Fruit fly (Drosophila melanogaster) whole organism, embryonic: ENCODE results near the gene ScpX.

Source experiments
- Awh ChIP-seq: fragments of 200-800 bp; sonication (Bioruptor generic); IDR thresholded peaks from 2 replicates; pipeline ENCODE4, ENCODE4 v1.3.6; 2022; ENCODE audit warnings: missing biosample characterization, missing genetic modification characterization
- BEAF-32 ChIP-seq: fragments of 200-800 bp; sonication (Bioruptor generic); optimal IDR thresholded peaks from 3 replicates; lab custom pipeline; 2017; ENCODE audit warnings: missing biosample characterization, missing genetic modification characterization, mild to moderate bottlenecking, moderate library complexity, missing genetic modification reagents
- CG10147 ChIP-seq: fragments of 200-800 bp; sonication (Bioruptor generic); optimal IDR thresholded peaks from 2 replicates; lab custom pipeline; 2019; ENCODE audit warnings: missing biosample characterization, mild to moderate bottlenecking, missing genetic modification characterization, moderate library complexity
- CG17359 ChIP-seq: fragments of 200-800 bp; sonication (Bioruptor generic); optimal IDR thresholded peaks from 3 replicates; lab custom pipeline; 2018; ENCODE audit warnings: missing biosample characterization, mild to moderate bottlenecking, missing genetic modification characterization, moderate library complexity
- CG17568 ChIP-seq: fragments of 200-800 bp; sonication (Bioruptor generic); optimal IDR thresholded peaks from 2 replicates; lab custom pipeline; 2018; ENCODE audit warnings: missing biosample characterization, mild to moderate bottlenecking, missing genetic modification characterization, moderate library complexity
- CG17829 ChIP-seq: fragments of 200-800 bp; optimal IDR thresholded peaks from 2 replicates; lab custom pipeline; 2019; ENCODE audit warnings: missing biosample characterization, mild to moderate bottlenecking, missing genetic modification characterization, moderate library complexity
- CG17912 ChIP-seq: fragments of 200-800 bp; sonication (Bioruptor generic); optimal IDR thresholded peaks from 2 replicates; lab custom pipeline; 2018; ENCODE audit warnings: missing biosample characterization, mild to moderate bottlenecking, missing genetic modification characterization
- CG2889 ChIP-seq: fragments of 200-800 bp; sonication (Bioruptor generic); IDR thresholded peaks from 3 replicates; pipeline ENCODE4 v1.3.6; 2022; ENCODE audit warnings: missing biosample characterization, missing genetic modification characterization
- CG33213 ChIP-seq: fragments of 200-800 bp; sonication (Bioruptor generic); optimal IDR thresholded peaks from 3 replicates; lab custom pipeline; 2016; ENCODE audit warnings: missing biosample characterization, missing genetic modification characterization
- CG4424 ChIP-seq: fragments of 200-800 bp; sonication (Bioruptor generic); optimal IDR thresholded peaks from 3 replicates; lab custom pipeline; 2016; ENCODE audit warnings: missing biosample characterization, missing genetic modification characterization
- CG5180 ChIP-seq: fragments of 200-800 bp; sonication (Bioruptor generic); optimal IDR thresholded peaks from 3 replicates; lab custom pipeline; 2017; ENCODE audit warnings: missing biosample characterization, missing genetic modification characterization, mild to moderate bottlenecking, moderate library complexity, missing genetic modification reagents
- CG7372 ChIP-seq: fragments of 200-800 bp; sonication (Bioruptor generic); IDR thresholded peaks from 2 replicates; pipeline ENCODE4 v1.3.6; 2022; ENCODE audit warnings: missing biosample characterization, missing genetic modification characterization
- D ChIP-seq, 2 experiments: fragments of 200-800 bp in 1 of 2; fragments of >200 bp in 1 of 2; sonication (Bioruptor generic) in 1 of 2; optimal IDR thresholded peaks; 2 replicates in 1 of 2; 3 replicates in 1 of 2; lab custom pipeline; 2017; ENCODE audit warnings: mild to moderate bottlenecking in 1 of 2, missing biosample characterization in 1 of 2, missing genetic modification characterization in 1 of 2, missing genetic modification reagents in 1 of 2
- D19A ChIP-seq: fragments of 200-800 bp; optimal IDR thresholded peaks from 3 replicates; lab custom pipeline; 2019; ENCODE audit warnings: missing biosample characterization, mild to moderate bottlenecking, missing genetic modification characterization, moderate library complexity
- HmgD ChIP-seq: fragments of 200-800 bp; sonication (Bioruptor generic); optimal IDR thresholded peaks from 3 replicates; lab custom pipeline; 2016; ENCODE audit warnings: missing biosample characterization, missing genetic modification characterization
- MBD-R2 ChIP-seq: fragments of 200-800 bp; sonication (Bioruptor generic); IDR thresholded peaks from 2 replicates; pipeline ENCODE4 v1.3.6; 2022; ENCODE audit warnings: missing biosample characterization, missing genetic modification characterization
- Mrtf ChIP-seq: fragments of 200-800 bp; sonication (Bioruptor generic); IDR thresholded peaks from 3 replicates; pipeline ENCODE4 v1.3.6; 2022; ENCODE audit warnings: missing biosample characterization, missing genetic modification characterization
- Myb ChIP-seq: fragments of 200-800 bp; sonication (Bioruptor generic); optimal IDR thresholded peaks from 2 replicates; lab custom pipeline; 2016; ENCODE audit warnings: missing biosample characterization, missing genetic modification characterization
- NC2α ChIP-seq: fragments of 200-800 bp; sonication (Bioruptor generic); optimal IDR thresholded peaks from 2 replicates; lab custom pipeline; 2016; ENCODE audit warnings: missing biosample characterization, missing genetic modification characterization
- chm ChIP-seq: fragments of 200-800 bp; sonication (Bioruptor generic); IDR thresholded peaks from 2 replicates; pipeline ENCODE4 v1.3.6; 2022; ENCODE audit warnings: missing biosample characterization, missing genetic modification characterization
- corto ChIP-seq: fragments of 200-800 bp; sonication (Bioruptor generic); optimal IDR thresholded peaks from 2 replicates; lab custom pipeline; 2016; ENCODE audit warnings: missing biosample characterization, mild to moderate bottlenecking, missing genetic modification characterization, moderate library complexity
- crc ChIP-seq: fragments of 200-800 bp; sonication (Bioruptor generic); optimal IDR thresholded peaks from 2 replicates; lab custom pipeline; 2016; ENCODE audit warnings: missing biosample characterization, missing genetic modification characterization
- dati ChIP-seq: fragments of 200-800 bp; sonication (Bioruptor generic); IDR thresholded peaks from 2 replicates; pipeline ENCODE4 v1.3.6; 2022; ENCODE audit warnings: missing biosample characterization, missing genetic modification characterization
- ftz-f1 ChIP-seq: fragments of 200-800 bp; sonication (Bioruptor generic); optimal IDR thresholded peaks from 2 replicates; lab custom pipeline; 2016; ENCODE audit warnings: missing biosample characterization, missing genetic modification characterization
- gcm ChIP-seq: fragments of 200-800 bp; sonication (Bioruptor generic); optimal IDR thresholded peaks from 2 replicates; lab custom pipeline; 2019; ENCODE audit warnings: missing biosample characterization, mild to moderate bottlenecking, missing genetic modification characterization, moderate library complexity
- insv ChIP-seq, 2 experiments: fragments of 200-800 bp; sonication (Bioruptor generic); optimal IDR thresholded peaks; 3 replicates each; lab custom pipeline; 2016 to 2018; ENCODE audit warnings: missing biosample characterization in 2 of 2, missing genetic modification characterization in 2 of 2
- jumu ChIP-seq: fragments of 200-800 bp; sonication (Bioruptor generic); optimal IDR thresholded peaks from 3 replicates; lab custom pipeline; 2016; ENCODE audit warnings: missing biosample characterization, missing genetic modification characterization
- ken ChIP-seq: fragments of 200-800 bp; sonication (Bioruptor generic); IDR thresholded peaks from 3 replicates; pipeline ENCODE4 v1.3.6; 2022; ENCODE audit warnings: missing biosample characterization, missing genetic modification characterization
- onecut ChIP-seq: fragments of 200-800 bp; sonication (Bioruptor generic); IDR thresholded peaks from 2 replicates; pipeline ENCODE4 v1.3.6; 2022; ENCODE audit warnings: missing biosample characterization, missing genetic modification characterization
- sima ChIP-seq: fragments of 200-800 bp; sonication (Bioruptor generic); optimal IDR thresholded peaks from 2 replicates; lab custom pipeline; 2016; ENCODE audit warnings: missing biosample characterization, missing genetic modification characterization
- so ChIP-seq: fragments of 200-800 bp; sonication (Bioruptor generic); IDR thresholded peaks from 3 replicates; pipeline ENCODE4 v1.3.6; 2022; ENCODE audit warnings: missing biosample characterization, missing genetic modification characterization
- sr ChIP-seq: fragments of 200-800 bp; sonication (Bioruptor generic); IDR thresholded peaks from 3 replicates; pipeline ENCODE4 v1.3.6; 2022; ENCODE audit warnings: missing biosample characterization, missing genetic modification characterization
- twi ChIP-seq: fragments of 200-800 bp; optimal IDR thresholded peaks from 2 replicates; lab custom pipeline; 2019; ENCODE audit warnings: missing biosample characterization, mild to moderate bottlenecking, missing genetic modification characterization, moderate library complexity
- tx ChIP-seq: fragments of 200-800 bp; sonication (Bioruptor generic); optimal IDR thresholded peaks from 2 replicates; lab custom pipeline; 2016; ENCODE audit warnings: missing biosample characterization, missing genetic modification characterization
- wdn ChIP-seq: fragments of 200-800 bp; sonication (Bioruptor generic); IDR thresholded peaks from 2 replicates; pipeline ENCODE4 v1.3.6; 2022; ENCODE audit warnings: missing biosample characterization, missing genetic modification characterization
- zen ChIP-seq: fragments of 200-800 bp; sonication (Bioruptor generic); optimal IDR thresholded peaks from 3 replicates; lab custom pipeline; 2018; ENCODE audit warnings: missing biosample characterization, mild to moderate bottlenecking, missing genetic modification characterization, moderate library complexity
- zen2 ChIP-seq: fragments of 200-800 bp; sonication (Bioruptor generic); IDR thresholded peaks from 3 replicates; pipeline ENCODE4 v1.3.6; 2022; ENCODE audit warnings: missing biosample characterization, missing genetic modification characterization; ENCODE audit not compliant: partially characterized antibody
- zf30C ChIP-seq: fragments of 200-800 bp; sonication (Bioruptor generic); optimal IDR thresholded peaks from 3 replicates; lab custom pipeline; 2018; ENCODE audit warnings: missing biosample characterization, mild to moderate bottlenecking, missing genetic modification characterization

ScpX gene

DNA sequence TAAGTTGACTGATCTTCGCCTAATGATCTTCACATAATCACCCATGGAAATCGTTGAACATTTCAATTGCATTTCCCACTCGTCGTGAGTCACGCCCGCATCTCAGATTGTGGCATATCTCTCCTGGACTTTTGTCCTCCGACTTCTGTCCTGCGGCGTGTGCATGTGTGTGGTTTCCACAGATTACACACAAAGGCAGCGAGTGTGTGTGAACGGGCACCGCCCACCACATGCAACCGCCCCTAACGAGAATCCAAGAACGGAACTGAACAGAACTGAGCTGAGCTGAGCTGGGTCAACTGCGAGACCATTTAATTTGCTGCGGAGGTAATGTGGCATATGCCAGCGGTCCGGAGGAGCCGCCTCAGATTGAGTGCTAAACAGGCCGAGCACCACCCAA, 29.3 kb upstream of the ScpX start (continued):
- TF ChIP-seq D (optimal IDR thresholded peaks at IDR 0.05; lab: Kevin White, UChicago) (peak; percentile 54), D (GFP tag; optimal IDR thresholded peaks at IDR 0.05; lab: Kevin White, UChicago) (no peak), twi (tag; lab: Kevin White, UChicago) (peak; percentile 90), CG5180 (GFP tag; lab: Kevin White, UChicago) (no peak), onecut (GFP tag; lab: Robert Waterston, UW) (no peak), HmgD (GFP tag; lab: Kevin White, UChicago) (no peak), CG33213 (GFP tag; lab: Kevin White, UChicago) (no peak), CG7372 (no peak), so (GFP tag; lab: Robert Waterston, UW) (no peak), tx (GFP tag; lab: Kevin White, UChicago) (no peak), chm (no peak), zen2 (GFP tag; lab: Robert Waterston, UW) (no peak), BEAF-32 (peak; percentile 36), sr (GFP tag; lab: Robert Waterston, UW) (no peak), CG17912 (GFP tag; lab: Kevin White, UChicago) (no peak), ftz-f1 (no peak), D19A (tag; lab: Kevin White, UChicago) (no peak), Myb (GFP tag; lab: Kevin White, UChicago) (no peak), CG4424 (GFP tag; lab: Kevin White, UChicago) (no peak), CG17568 (GFP tag; lab: Kevin White, UChicago) (no peak), sima (GFP tag; lab: Kevin White, UChicago) (no peak), MBD-R2 (no peak), corto (no peak), zf30C (GFP tag; lab: Kevin White, UChicago) (no peak), jumu (no peak), CG17829 (tag; lab: Kevin White, UChicago) (no peak), ken (GFP tag; lab: Robert Waterston, UW) (no peak), insv (GFP tag; optimal IDR thresholded peaks at IDR 0.05; lab: Kevin White, UChicago) (no peak), CG2889 (GFP tag; lab: Robert Waterston, UW) (no peak), zen (peak; percentile 24), wdn (GFP tag; lab: Robert Waterston, UW) (no peak), gcm (GFP tag; lab: Kevin White, UChicago) (peak; percentile 15), CG10147 (GFP tag; lab: Kevin White, UChicago) (no peak), Awh (GFP tag; lab: Robert Waterston, UW) (no peak), Mrtf (GFP tag; lab: Robert Waterston, UW) (no peak), CG17359 (tag; lab: Kevin White, UChicago) (no peak), dati (no peak), crc (GFP tag; lab: Kevin White, UChicago) (no peak)
- TF ChIP-seq, all 482 proteins: peak for 8

- no peak for TF ChIP-seq NC2α (GFP tag; lab: Kevin White, UChicago)
Observed at dm6 chr2L:18805247-18805636, 25.8 kb upstream of the ScpX start, which contains the start of gene CG43814. TSS of gene CG43814 (minus strand) at chr2L:18805347.
